Fruit fly (Drosophila melanogaster) whole organism, prepupa: ENCODE results near the gene Gdh.

Experiments used
- CG10631 ChIP-seq: fragments of 200-800 bp; sonication (Bioruptor generic); optimal IDR thresholded peaks from 2 replicates; lab custom pipeline; 2016; ENCODE audit warnings: missing biosample characterization, missing genetic modification characterization
- CG10669 ChIP-seq: fragments of 200-800 bp; sonication (Bioruptor generic); optimal IDR thresholded peaks from 3 replicates; lab custom pipeline; 2018; ENCODE audit warnings: missing biosample characterization, mild to moderate bottlenecking, missing genetic modification characterization, moderate library complexity
- CG11294 ChIP-seq: fragments of 200-800 bp; sonication (Bioruptor generic); IDR thresholded peaks from 2 replicates; pipeline ENCODE4 v1.3.6; 2022; ENCODE audit warnings: missing biosample characterization, missing genetic modification characterization
- CG11762 ChIP-seq: fragments of 200-800 bp; sonication (Bioruptor generic); optimal IDR thresholded peaks from 3 replicates; lab custom pipeline; 2016; ENCODE audit warnings: missing biosample characterization, missing genetic modification characterization; ENCODE audit not compliant: insufficient read depth
- CG11902 ChIP-seq: fragments of 200-800 bp; sonication (Bioruptor generic); optimal IDR thresholded peaks from 3 replicates; lab custom pipeline; 2016; ENCODE audit warnings: missing biosample characterization, missing genetic modification characterization
- CG15336 ChIP-seq: fragments of 200-800 bp; sonication (Bioruptor generic); IDR thresholded peaks from 2 replicates; pipeline ENCODE4 v1.3.6; 2022; ENCODE audit warnings: missing biosample characterization, missing genetic modification characterization
- CG1621 ChIP-seq: fragments of 200-800 bp; sonication (Bioruptor generic); optimal IDR thresholded peaks from 3 replicates; lab custom pipeline; 2018; ENCODE audit warnings: missing biosample characterization, mild to moderate bottlenecking, missing genetic modification characterization
- CG16779 ChIP-seq: fragments of 200-800 bp; sonication (Bioruptor generic); optimal IDR thresholded peaks from 3 replicates; lab custom pipeline; 2017; ENCODE audit warnings: missing biosample characterization, mild to moderate bottlenecking, missing genetic modification characterization
- CG3032 ChIP-seq: fragments of 200-800 bp; optimal IDR thresholded peaks from 2 replicates; lab custom pipeline; 2019; ENCODE audit warnings: missing biosample characterization, mild to moderate bottlenecking, missing genetic modification characterization, moderate library complexity
- CG31627 ChIP-seq: fragments of 200-800 bp; sonication (Bioruptor generic); optimal IDR thresholded peaks from 3 replicates; lab custom pipeline; 2016; ENCODE audit warnings: missing biosample characterization, missing genetic modification characterization
- CG32006 ChIP-seq: fragments of 200-800 bp; sonication (Bioruptor generic); optimal IDR thresholded peaks from 3 replicates; lab custom pipeline; 2017; ENCODE audit warnings: missing biosample characterization, mild to moderate bottlenecking, missing genetic modification characterization
- CG34406 ChIP-seq: fragments of 200-800 bp; sonication (Bioruptor generic); optimal IDR thresholded peaks from 3 replicates; lab custom pipeline; 2016; ENCODE audit warnings: missing biosample characterization, missing genetic modification characterization
- CG3919 ChIP-seq: fragments of 200-800 bp; sonication (Bioruptor generic); optimal IDR thresholded peaks from 3 replicates; lab custom pipeline; 2016; ENCODE audit warnings: missing biosample characterization, missing genetic modification characterization
- CG4318 ChIP-seq: fragments of 200-800 bp; sonication (Bioruptor generic); optimal IDR thresholded peaks from 3 replicates; lab custom pipeline; 2017; ENCODE audit warnings: missing biosample characterization, mild to moderate bottlenecking, missing genetic modification characterization
- CG6163 ChIP-seq: fragments of 200-800 bp; sonication (Bioruptor generic); IDR thresholded peaks from 3 replicates; pipeline ENCODE4 v1.3.6; 2022; ENCODE audit warnings: missing biosample characterization, missing genetic modification characterization
- CG6792 ChIP-seq: fragments of 200-800 bp; sonication (Bioruptor generic); optimal IDR thresholded peaks from 3 replicates; lab custom pipeline; 2016; ENCODE audit warnings: missing biosample characterization, missing genetic modification characterization
- CG6808 ChIP-seq: fragments of 200-800 bp; sonication (Bioruptor generic); optimal IDR thresholded peaks from 3 replicates; lab custom pipeline; 2017; ENCODE audit warnings: missing biosample characterization, missing genetic modification characterization, mild to moderate bottlenecking, moderate library complexity, missing genetic modification reagents
- CG6854 ChIP-seq: fragments of 200-800 bp; sonication (Bioruptor generic); optimal IDR thresholded peaks from 2 replicates; lab custom pipeline; 2017; ENCODE audit warnings: missing biosample characterization, mild to moderate bottlenecking, missing genetic modification characterization
- CG7368 ChIP-seq: fragments of 200-800 bp; sonication (Bioruptor generic); optimal IDR thresholded peaks from 3 replicates; lab custom pipeline; 2016; ENCODE audit warnings: missing biosample characterization, missing genetic modification characterization
- CG8119 ChIP-seq: fragments of 200-800 bp; sonication (Bioruptor generic); IDR thresholded peaks from 3 replicates; pipeline ENCODE4 v1.3.6; 2022; ENCODE audit warnings: missing biosample characterization, missing genetic modification characterization
- CG8319 ChIP-seq: fragments of 200-800 bp; sonication (Bioruptor generic); optimal IDR thresholded peaks from 3 replicates; lab custom pipeline; 2016; ENCODE audit warnings: missing biosample characterization, missing genetic modification characterization
- CG9139 ChIP-seq: fragments of 200-800 bp; sonication (Bioruptor generic); optimal IDR thresholded peaks from 3 replicates; lab custom pipeline; 2017; ENCODE audit warnings: missing biosample characterization, mild to moderate bottlenecking, missing genetic modification characterization
- Eip75B ChIP-seq: fragments of 200-800 bp; sonication (Bioruptor generic); optimal IDR thresholded peaks from 3 replicates; lab custom pipeline; 2016; ENCODE audit warnings: missing biosample characterization, missing genetic modification characterization
- Ets96B ChIP-seq: fragments of 200-800 bp; optimal IDR thresholded peaks from 2 replicates; lab custom pipeline; 2019; ENCODE audit warnings: missing biosample characterization, mild to moderate bottlenecking, missing genetic modification characterization, moderate library complexity
- Lpt ChIP-seq: fragments of 200-800 bp; sonication (Bioruptor generic); optimal IDR thresholded peaks from 3 replicates; lab custom pipeline; 2016; ENCODE audit warnings: missing biosample characterization, missing genetic modification characterization
- Met ChIP-seq: fragments of 200-800 bp; sonication (Bioruptor generic); optimal IDR thresholded peaks from 3 replicates; lab custom pipeline; 2016; ENCODE audit warnings: missing biosample characterization, missing genetic modification characterization
- OdsH ChIP-seq: fragments of 200-800 bp; sonication (Bioruptor generic); optimal IDR thresholded peaks from 3 replicates; lab custom pipeline; 2016; ENCODE audit warnings: missing biosample characterization, missing genetic modification characterization
- Smox ChIP-seq: fragments of 200-800 bp; sonication (Bioruptor generic); optimal IDR thresholded peaks from 3 replicates; lab custom pipeline; 2016; ENCODE audit warnings: missing biosample characterization, missing genetic modification characterization
- Sox102F ChIP-seq: fragments of 200-800 bp; sonication (Bioruptor generic); optimal IDR thresholded peaks from 2 replicates; lab custom pipeline; 2016; ENCODE audit warnings: missing biosample characterization, mild to moderate bottlenecking, missing genetic modification characterization
- Sox14 ChIP-seq: fragments of 200-800 bp; sonication (Bioruptor generic); optimal IDR thresholded peaks from 3 replicates; lab custom pipeline; 2016; ENCODE audit warnings: missing biosample characterization, missing genetic modification characterization
- achi ChIP-seq: fragments of 200-800 bp; sonication (Bioruptor generic); optimal IDR thresholded peaks from 3 replicates; lab custom pipeline; 2016; ENCODE audit warnings: missing biosample characterization, missing genetic modification characterization
- acj6 ChIP-seq: fragments of 200-800 bp; sonication (Bioruptor generic); optimal IDR thresholded peaks from 3 replicates; lab custom pipeline; 2016; ENCODE audit warnings: missing biosample characterization, missing genetic modification characterization
- cyc ChIP-seq: fragments of 200-800 bp; sonication (Bioruptor generic); optimal IDR thresholded peaks from 3 replicates; lab custom pipeline; 2016; ENCODE audit warnings: missing biosample characterization, missing genetic modification characterization
- dac ChIP-seq: fragments of 200-800 bp; sonication (Bioruptor generic); optimal IDR thresholded peaks from 2 replicates; lab custom pipeline; 2017; ENCODE audit warnings: missing biosample characterization, mild to moderate bottlenecking, missing genetic modification characterization
- dsx ChIP-seq: fragments of 200-800 bp; optimal IDR thresholded peaks from 3 replicates; lab custom pipeline; 2019; ENCODE audit warnings: missing biosample characterization, mild to moderate bottlenecking, missing genetic modification characterization, moderate library complexity; ENCODE audit not compliant: poor library complexity, severe bottlenecking
- eg ChIP-seq: fragments of 200-800 bp; sonication (Bioruptor generic); IDR thresholded peaks from 3 replicates; pipeline ENCODE4 v1.3.6; 2022; ENCODE audit warnings: missing biosample characterization, missing genetic modification characterization
- esn ChIP-seq: fragments of 200-800 bp; sonication (Bioruptor generic); optimal IDR thresholded peaks from 2 replicates; lab custom pipeline; 2016; ENCODE audit warnings: missing biosample characterization, mild to moderate bottlenecking, missing genetic modification characterization, moderate library complexity
- fd59A ChIP-seq: fragments of 200-800 bp; sonication (Bioruptor generic); optimal IDR thresholded peaks from 2 replicates; lab custom pipeline; 2017; ENCODE audit warnings: missing biosample characterization, mild to moderate bottlenecking, missing genetic modification characterization, missing genetic modification reagents
- lz ChIP-seq: fragments of 200-800 bp; sonication (Bioruptor generic); optimal IDR thresholded peaks from 3 replicates; lab custom pipeline; 2016; ENCODE audit warnings: missing biosample characterization, missing genetic modification characterization
- net ChIP-seq: fragments of 200-800 bp; sonication (Bioruptor generic); optimal IDR thresholded peaks from 3 replicates; lab custom pipeline; 2016; ENCODE audit warnings: missing biosample characterization, missing genetic modification characterization
- pdm3 ChIP-seq: fragments of 200-800 bp; sonication (Bioruptor generic); optimal IDR thresholded peaks from 3 replicates; lab custom pipeline; 2016; ENCODE audit warnings: missing biosample characterization, missing genetic modification characterization
- salr ChIP-seq, 2 experiments: fragments of 200-800 bp; sonication (Bioruptor generic); optimal IDR thresholded peaks; 3 replicates each; lab custom pipeline; 2016 to 2018; ENCODE audit warnings: missing biosample characterization in 2 of 2, missing genetic modification characterization in 2 of 2, mild to moderate bottlenecking in 1 of 2
- spab ChIP-seq: fragments of 200-800 bp; sonication (Bioruptor generic); optimal IDR thresholded peaks from 2 replicates; lab custom pipeline; 2017; ENCODE audit warnings: missing biosample characterization, mild to moderate bottlenecking, missing genetic modification characterization, missing genetic modification reagents
- ss ChIP-seq, 2 experiments: fragments of 200-800 bp; sonication (Bioruptor generic); optimal IDR thresholded peaks; 2 replicates in 1 of 2; 3 replicates in 1 of 2; lab custom pipeline; 2017 to 2018; ENCODE audit warnings: mild to moderate bottlenecking in 2 of 2, missing biosample characterization in 2 of 2, missing genetic modification characterization in 2 of 2, moderate library complexity in 1 of 2
- topi ChIP-seq: fragments of 200-800 bp; sonication (Bioruptor generic); optimal IDR thresholded peaks from 3 replicates; lab custom pipeline; 2016; ENCODE audit warnings: missing biosample characterization, missing genetic modification characterization

Gdh gene

DNA sequence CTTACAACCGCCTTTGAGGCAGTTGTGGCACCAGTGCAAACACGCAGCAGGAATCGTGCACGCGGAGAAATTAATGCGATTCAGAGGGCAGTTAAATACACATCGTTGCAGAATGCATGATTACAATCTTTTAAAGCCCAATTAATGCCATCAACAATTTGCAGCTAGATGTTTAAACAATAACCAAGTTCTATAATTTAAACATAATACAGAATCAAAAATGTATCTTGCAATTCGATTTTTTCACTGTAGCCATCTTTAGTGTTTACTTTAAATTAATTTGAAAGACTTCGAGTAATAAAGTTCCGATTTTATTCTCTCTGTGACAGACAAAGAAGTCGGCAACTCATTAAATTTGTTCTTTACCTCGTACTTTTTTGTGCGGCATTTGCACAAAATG, 26.9 kb downstream of the Gdh start (continued):
- TF ChIP-seq CG16779 (tag; lab: Kevin White, UChicago) (peak; percentile 69), cyc (peak; percentile 88), esn (peak; percentile 90), acj6 (GFP tag; lab: Kevin White, UChicago) (peak; percentile 92), salr (GFP tag; optimal IDR thresholded peaks at IDR 0.05; lab: Kevin White, UChicago) (peak; percentile 78 to 83), CG11294 (no peak), eg (GFP tag; lab: Robert Waterston, UW) (peak; percentile 50; the same call in 2 of the 3 replicates), achi (peak; percentile 84), Met (GFP tag; lab: Kevin White, UChicago) (peak; percentile 93), Eip75B (GFP tag; lab: Kevin White, UChicago) (peak; percentile 90), CG10669 (GFP tag; lab: Kevin White, UChicago) (peak; percentile 93), ss (GFP tag; optimal IDR thresholded peaks at IDR 0.05; lab: Kevin White, UChicago) (peak; percentile 86 to 92), CG15336 (peak; percentile 67), CG11762 (GFP tag; lab: Kevin White, UChicago) (peak; percentile 74), CG8319 (GFP tag; lab: Kevin White, UChicago) (peak; percentile 80), CG11902 (GFP tag; lab: Kevin White, UChicago) (peak; percentile 77), CG6854 (GFP tag; lab: Kevin White, UChicago) (peak; percentile 50), Sox102F (GFP tag; lab: Kevin White, UChicago) (peak; percentile 91), CG6792 (peak; percentile 90), CG1621 (tag; lab: Kevin White, UChicago) (peak; percentile 90), dsx (GFP tag; lab: Kevin White, UChicago) (peak; percentile 85), net (GFP tag; lab: Kevin White, UChicago) (peak; percentile 85), pdm3 (GFP tag; lab: Kevin White, UChicago) (peak; percentile 88), topi (GFP tag; lab: Kevin White, UChicago) (peak; percentile 91), CG3919 (peak; percentile 90), CG4318 (GFP tag; lab: Kevin White, UChicago) (peak; percentile 48), spab (GFP tag; lab: Kevin White, UChicago) (peak; percentile 88), fd59A (GFP tag; lab: Kevin White, UChicago) (peak; percentile 92), CG10631 (GFP tag; lab: Kevin White, UChicago) (peak; percentile 89), OdsH (GFP tag; lab: Kevin White, UChicago) (peak; percentile 87)

DNA sequence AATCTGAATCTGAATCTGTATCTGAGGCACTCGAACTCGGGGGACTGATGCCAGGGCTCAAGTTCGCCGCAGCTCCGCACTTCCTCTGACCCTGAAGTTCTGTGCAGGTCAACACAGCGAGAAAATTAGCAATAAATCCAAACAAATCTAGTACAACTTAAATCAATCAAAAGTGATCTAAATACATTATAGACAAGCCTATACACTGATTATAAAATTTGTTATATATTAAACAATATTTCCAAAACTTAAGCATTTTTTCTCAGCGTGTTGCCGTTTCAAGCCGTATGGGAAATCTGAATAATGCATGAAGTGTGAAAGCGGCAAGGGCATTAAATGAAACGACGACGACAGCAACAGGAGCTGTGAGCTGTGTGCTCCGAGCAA, 27.9 kb downstream of the Gdh start:
- TF ChIP-seq CG8319 (GFP tag; lab: Kevin White, UChicago) (peak; percentile 94), topi (GFP tag; lab: Kevin White, UChicago) (peak; percentile 96), OdsH (GFP tag; lab: Kevin White, UChicago) (peak; percentile 96), Ets96B (peak; percentile 98), CG1621 (tag; lab: Kevin White, UChicago) (peak; percentile 95), CG7368 (GFP tag; lab: Kevin White, UChicago) (peak; percentile 96), lz (peak; percentile 94), Smox (GFP tag; lab: Kevin White, UChicago) (peak; percentile 94), CG15336 (peak; percentile 69), CG6792 (peak; percentile 97), CG6808 (GFP tag; lab: Kevin White, UChicago) (peak; percentile 94), dac (peak; percentile 21), CG31627 (GFP tag; lab: Kevin White, UChicago) (peak; percentile 92), CG34406 (GFP tag; lab: Kevin White, UChicago) (peak; percentile 97), Lpt (GFP tag; lab: Kevin White, UChicago) (peak; percentile 72), CG32006 (GFP tag; lab: Kevin White, UChicago) (peak; percentile 71), CG11762 (GFP tag; lab: Kevin White, UChicago) (peak; percentile 92), CG3032 (tag; lab: Kevin White, UChicago) (peak; percentile 97), CG4318 (GFP tag; lab: Kevin White, UChicago) (peak; percentile 14), CG6163 (GFP tag; lab: Robert Waterston, UW) (peak; percentile 95), Sox102F (GFP tag; lab: Kevin White, UChicago) (peak; percentile 94), Sox14 (GFP tag; lab: Kevin White, UChicago) (peak; percentile 92), CG9139 (peak; percentile 91), CG8119 (GFP tag; lab: Robert Waterston, UW) (peak; percentile 77), CG11902 (GFP tag; lab: Kevin White, UChicago) (peak; percentile 94), CG16779 (tag; lab: Kevin White, UChicago) (peak; percentile 90), eg (GFP tag; lab: Robert Waterston, UW) (peak; percentile 57; the same call in 2 of the 3 replicates), dsx (GFP tag; lab: Kevin White, UChicago) (peak; percentile 95), cyc (peak; percentile 94), spab (GFP tag; lab: Kevin White, UChicago) (peak; percentile 96), CG6854 (GFP tag; lab: Kevin White, UChicago) (peak; percentile 56), CG10669 (GFP tag; lab: Kevin White, UChicago) (peak; percentile 98), CG3919 (peak; percentile 97), achi (peak; percentile 94), acj6 (GFP tag; lab: Kevin White, UChicago) (peak; percentile 97), CG11294 (peak; percentile 32; the same call in 1 of the 2 replicates)
